Worm (Caenorhabditis elegans): ENCODE measurements around the gene C05D9.4.

The C05D9.4 gene

ce11 chrX:1064064-1064463 is 43.8 kb upstream of the C05D9.4 start:
- TF ChIP-seq F37D6.2 (tag; optimal IDR thresholded peaks at IDR 0.05) (peak; percentile 72), nhr-10 (tag; optimal IDR thresholded peaks at IDR 0.05) (no peak), F10B5.3 (tag; optimal IDR thresholded peaks at IDR 0.05) (no peak), mxl-2 (GFP tag; conservative IDR thresholded peaks at IDR 0.05) (no peak), aha-1 (tag) (no peak), madf-5 (GFP tag; IDR thresholded peaks at IDR 0.05) (no peak), zfp-2 (tag; optimal IDR thresholded peaks at IDR 0.05) (no peak), zag-1 (tag; optimal IDR thresholded peaks at IDR 0.05) (no peak), F26F4.8 (GFP tag; conservative IDR thresholded peaks at IDR 0.05) (no peak), nhr-76 (tag; optimal IDR thresholded peaks at IDR 0.05) (no peak), lin-38 (GFP tag; IDR thresholded peaks at IDR 0.05) (0 out of 2 replicates have a peak, but pooled peaks have one; percentile 9), saeg-2 (GFP tag; IDR thresholded peaks at IDR 0.05) (no peak), unc-62 (GFP tag; optimal IDR thresholded peaks at IDR 0.05 in 1 of 2) (peak in 1 of 2 experiments; percentile 99), unc-62 (tag; optimal IDR thresholded peaks at IDR 0.05) (no peak), nhr-11 (tag; optimal IDR thresholded peaks at IDR 0.05) (peak; percentile 23), dmd-6 (GFP tag; IDR thresholded peaks at IDR 0.05) (peak; percentile 36), hif-1 (tag; optimal IDR thresholded peaks at IDR 0.05) (peak in 1 of 2 experiments; percentile 38), gei-8 (GFP tag; optimal IDR thresholded peaks at IDR 0.05) (no peak), zip-11 (GFP tag; IDR thresholded peaks at IDR 0.05) (no peak), mdt-29 (GFP tag; IDR thresholded peaks at IDR 0.05) (no peak), zfp-3 (GFP tag; conservative IDR thresholded peaks at IDR 0.05) (no peak), pqm-1 (tag; optimal IDR thresholded peaks at IDR 0.05) (no peak), mxl-3 (GFP tag; optimal IDR thresholded peaks at IDR 0.05) (peak; percentile 66), dpl-1 (GFP tag; optimal IDR thresholded peaks at IDR 0.05) (no peak), D1046.2 (GFP tag; IDR thresholded peaks at IDR 0.05) (no peak), fos-1 (tag; optimal IDR thresholded peaks at IDR 0.05) (no peak), ceh-32 (tag; optimal IDR thresholded peaks at IDR 0.05; ENCODE audit: poor library complexity) (no peak), hlh-30 (tag; optimal IDR thresholded peaks at IDR 0.05; ENCODE audit: insufficient read depth) (peak; percentile 69), lsy-2 (tag; optimal IDR thresholded peaks at IDR 0.05) (peak; percentile 29 to 40), dmd-9 (GFP tag; IDR thresholded peaks at IDR 0.05) (0 out of 2 replicates have a peak, but pooled peaks have one; percentile 36), snpc-4 (tag; optimal IDR thresholded peaks at IDR 0.05) (no peak), fkh-10 (GFP tag; optimal IDR thresholded peaks at IDR 0.05) (no peak), egl-27 (tag; optimal IDR thresholded peaks at IDR 0.05) (no peak), F49E8.2 (tag; optimal IDR thresholded peaks at IDR 0.05; ENCODE audit: borderline replicate concordance) (no peak), T20F7.1 (GFP tag; optimal IDR thresholded peaks at IDR 0.05) (no peak), dve-1 (tag; optimal IDR thresholded peaks at IDR 0.05; ENCODE audit: insufficient read depth) (no peak), nhr-111 (GFP tag; optimal IDR thresholded peaks at IDR 0.05) (no peak), jun-1 (tag; optimal IDR thresholded peaks at IDR 0.05) (no peak), nhr-6 (tag; optimal IDR thresholded peaks at IDR 0.05) (no peak), mes-2 (tag; optimal IDR thresholded peaks at IDR 0.05; ENCODE audit: poor library complexity, severe bottlenecking) (no peak), hmg-1.1 (GFP tag; IDR thresholded peaks at IDR 0.05) (peak; percentile 85), lin-1 (GFP tag; IDR thresholded peaks at IDR 0.05) (no peak), ceh-82 (tag; optimal IDR thresholded peaks at IDR 0.05) (no peak), mep-1 (tag; optimal IDR thresholded peaks at IDR 0.05) (peak; percentile 73), unc-39 (tag; optimal IDR thresholded peaks at IDR 0.05) (no peak), ama-1 (optimal IDR thresholded peaks at IDR 0.05) (no peak), unc-130 (GFP tag; optimal IDR thresholded peaks at IDR 0.05) (no peak), hlh-11 (tag; optimal IDR thresholded peaks at IDR 0.05) (peak; percentile 48), ZK546.5 (tag; optimal IDR thresholded peaks at IDR 0.05) (no peak), daf-8 (GFP tag; IDR thresholded peaks at IDR 0.05) (no peak), tag-97 (GFP tag; IDR thresholded peaks at IDR 0.05) (no peak), ces-1 (GFP tag; optimal IDR thresholded peaks at IDR 0.05) (no peak), spr-1 (tag; optimal IDR thresholded peaks at IDR 0.05) (no peak)

All from whole organism, L4 larva.